Worm (Caenorhabditis elegans) whole organism, L2 larva: ENCODE results near the gene unc-103.

Source experiments
- C34F6.9 ChIP-seq: fragments of 150-350 bp; optimal IDR thresholded peaks from 2 replicates; lab custom pipeline; 2014; ENCODE audit warnings: missing biosample characterization, missing genetic modification characterization
- F13H6.1 ChIP-seq: sonication (generic microtip); optimal IDR thresholded peaks from 2 replicates; lab custom pipeline; 2016; ENCODE audit warnings: missing genetic modification characterization, missing compliant biosample characterization
- R02D3.7 ChIP-seq: fragments of 150-350 bp; optimal IDR thresholded peaks from 2 replicates; lab custom pipeline; 2014; ENCODE audit warnings: missing biosample characterization, missing genetic modification characterization
- Y55F3AM.14 ChIP-seq: fragments of 200-800 bp; sonication (Bioruptor generic); optimal IDR thresholded peaks from 2 replicates; lab custom pipeline; 2018; ENCODE audit warnings: mild to moderate bottlenecking, missing genetic modification characterization, missing compliant biosample characterization
- aly-2 ChIP-seq: fragments of 150-350 bp; optimal IDR thresholded peaks from 2 replicates; lab custom pipeline; 2014; ENCODE audit warnings: missing biosample characterization, missing genetic modification characterization
- ama-1 ChIP-seq: fragments of 150-350 bp; optimal IDR thresholded peaks from 2 replicates; lab custom pipeline; 2018; ENCODE audit warnings: inconsistent platforms
- ceh-16 ChIP-seq: fragments of 150-350 bp; optimal IDR thresholded peaks from 2 replicates; lab custom pipeline; 2014; ENCODE audit warnings: missing biosample characterization, missing genetic modification characterization
- crh-2 ChIP-seq: sonication (generic microtip); optimal IDR thresholded peaks from 2 replicates; lab custom pipeline; 2017; ENCODE audit warnings: missing biosample characterization, missing genetic modification characterization
- dmd-4 ChIP-seq: sonication (generic microtip); optimal IDR thresholded peaks from 2 replicates; lab custom pipeline; 2017; ENCODE audit warnings: missing biosample characterization, missing genetic modification characterization
- fos-1 ChIP-seq: fragments of 150-350 bp; optimal IDR thresholded peaks from 2 replicates; lab custom pipeline; 2014; ENCODE audit warnings: missing biosample characterization, missing genetic modification characterization
- gmeb-1 ChIP-seq: fragments of 150-350 bp; optimal IDR thresholded peaks from 2 replicates; lab custom pipeline; 2014; ENCODE audit warnings: missing biosample characterization, missing genetic modification characterization
- lin-11 ChIP-seq: fragments of 150-350 bp; sonication (generic microtip); optimal IDR thresholded peaks from 2 replicates; lab custom pipeline; 2014; ENCODE audit warnings: missing biosample characterization, missing genetic modification characterization, inconsistent platforms, mixed read lengths
- lin-13 ChIP-seq: fragments of 150-350 bp; optimal IDR thresholded peaks from 2 replicates; lab custom pipeline; 2014; ENCODE audit warnings: missing biosample characterization, missing genetic modification reagents, missing genetic modification characterization
- lsy-2 ChIP-seq, 2 experiments: fragments of 150-350 bp in 1 of 2; sonication (generic microtip) in 1 of 2; optimal IDR thresholded peaks; 2 replicates each; lab custom pipeline; 2014 to 2017; ENCODE audit warnings: missing biosample characterization in 2 of 2, missing genetic modification characterization in 2 of 2
- mab-5 ChIP-seq: fragments of 150-350 bp; optimal IDR thresholded peaks from 2 replicates; lab custom pipeline; 2014; ENCODE audit warnings: missing biosample characterization, missing genetic modification characterization
- mdl-1 ChIP-seq, 2 experiments: fragments of 150-350 bp in 1 of 2; sonication (generic microtip) in 1 of 2; optimal IDR thresholded peaks; 2 replicates each; lab custom pipeline; 2017; ENCODE audit warnings: missing biosample characterization in 2 of 2, missing genetic modification characterization in 2 of 2
- nhr-10 ChIP-seq: sonication (generic microtip); optimal IDR thresholded peaks from 2 replicates; lab custom pipeline; 2017; ENCODE audit warnings: missing biosample characterization, missing genetic modification characterization
- nhr-12 ChIP-seq: fragments of 150-350 bp; optimal IDR thresholded peaks from 2 replicates; lab custom pipeline; 2014; ENCODE audit warnings: missing biosample characterization, missing genetic modification characterization
- nhr-129 ChIP-seq: fragments of 150-350 bp; optimal IDR thresholded peaks from 2 replicates; lab custom pipeline; 2014; ENCODE audit warnings: missing biosample characterization, missing genetic modification characterization
- nhr-21 ChIP-seq: fragments of 150-350 bp; optimal IDR thresholded peaks from 2 replicates; lab custom pipeline; 2014; ENCODE audit warnings: missing biosample characterization, missing genetic modification characterization
- nhr-237 ChIP-seq: fragments of 150-350 bp; optimal IDR thresholded peaks from 2 replicates; lab custom pipeline; 2014; ENCODE audit warnings: missing biosample characterization, missing genetic modification characterization
- nhr-25 ChIP-seq: fragments of 150-350 bp; sonication (generic microtip); optimal IDR thresholded peaks from 3 replicates; lab custom pipeline; 2014; ENCODE audit warnings: missing biosample characterization, missing genetic modification characterization
- nhr-6 ChIP-seq: fragments of 150-350 bp; optimal IDR thresholded peaks from 2 replicates; lab custom pipeline; 2014; ENCODE audit warnings: missing biosample characterization, missing genetic modification characterization
- sem-4 ChIP-seq: fragments of 150-350 bp; optimal IDR thresholded peaks from 2 replicates; lab custom pipeline; 2014; ENCODE audit warnings: missing biosample characterization, missing genetic modification reagents, missing genetic modification characterization
- sma-3 ChIP-seq: sonication (generic microtip); optimal IDR thresholded peaks from 2 replicates; lab custom pipeline; 2016; ENCODE audit warnings: missing genetic modification reagents, missing genetic modification characterization, missing compliant biosample characterization
- sma-9 ChIP-seq, 2 experiments: fragments of 150-350 bp in 1 of 2; sonication (generic microtip) in 1 of 2; optimal IDR thresholded peaks; 2 replicates each; lab custom pipeline; 2014 to 2016; ENCODE audit warnings: missing genetic modification characterization in 2 of 2, mild to moderate bottlenecking in 1 of 2, missing biosample characterization in 1 of 2, missing compliant biosample characterization in 1 of 2, missing genetic modification reagents in 1 of 2, moderate library complexity in 1 of 2
- unc-55 ChIP-seq: fragments of 150-350 bp; sonication (generic microtip); optimal IDR thresholded peaks from 3 replicates; lab custom pipeline; 2014; ENCODE audit warnings: missing biosample characterization, missing genetic modification reagents, missing genetic modification characterization
- unc-62 ChIP-seq: fragments of 150-350 bp; optimal IDR thresholded peaks from 2 replicates; lab custom pipeline; 2014; ENCODE audit warnings: missing biosample characterization, missing genetic modification reagents, missing genetic modification characterization
- zag-1 ChIP-seq: fragments of 150-350 bp; optimal IDR thresholded peaks from 2 replicates; lab custom pipeline; 2014; ENCODE audit warnings: missing biosample characterization, missing genetic modification characterization
- ztf-4 ChIP-seq: fragments of 150-350 bp; optimal IDR thresholded peaks from 2 replicates; lab custom pipeline; 2014; ENCODE audit warnings: missing biosample characterization, missing genetic modification characterization

Gene unc-103

DNA sequence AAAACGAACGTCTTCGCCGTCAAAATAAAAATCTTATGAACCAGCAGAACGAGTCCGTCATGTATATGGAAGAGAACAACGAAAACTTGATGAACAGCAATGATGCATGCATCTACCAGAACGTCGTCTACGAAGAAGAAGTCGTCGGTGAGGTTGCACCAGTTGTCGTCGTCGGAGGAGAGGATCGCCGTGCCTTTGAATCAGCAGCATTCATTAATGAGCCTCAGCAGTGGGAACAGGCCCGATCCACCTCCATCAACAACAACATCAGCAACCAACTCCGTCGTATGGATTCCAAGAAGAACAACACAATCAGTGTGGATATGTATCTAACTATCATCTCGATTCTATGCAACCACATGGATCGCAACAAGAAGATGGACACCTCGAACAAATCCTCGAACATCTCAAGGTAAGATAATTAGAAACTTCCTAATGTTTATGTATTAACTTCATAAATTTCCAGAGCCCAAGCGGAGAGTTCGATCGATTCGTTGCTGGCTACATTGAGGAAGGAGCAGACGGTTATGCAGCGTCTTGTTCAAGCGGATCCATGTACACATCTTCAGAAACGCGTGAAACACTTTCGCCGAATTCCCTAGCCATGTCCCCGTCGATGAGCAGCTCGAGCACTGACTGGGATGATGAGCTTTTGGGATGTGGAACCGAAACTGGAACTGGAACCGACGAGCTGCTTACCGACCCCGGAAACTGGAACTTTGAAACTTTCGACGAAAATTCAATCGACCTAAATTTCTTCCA lies 79.3 kb downstream of the unc-103 start:
- no peak for TF ChIP-seq ceh-16 (tag; lab: Kevin White, UChicago)
- TF ChIP-seq lin-13 (GFP tag; lab: Kevin White, UChicago) = peak; percentile 19

DNA sequence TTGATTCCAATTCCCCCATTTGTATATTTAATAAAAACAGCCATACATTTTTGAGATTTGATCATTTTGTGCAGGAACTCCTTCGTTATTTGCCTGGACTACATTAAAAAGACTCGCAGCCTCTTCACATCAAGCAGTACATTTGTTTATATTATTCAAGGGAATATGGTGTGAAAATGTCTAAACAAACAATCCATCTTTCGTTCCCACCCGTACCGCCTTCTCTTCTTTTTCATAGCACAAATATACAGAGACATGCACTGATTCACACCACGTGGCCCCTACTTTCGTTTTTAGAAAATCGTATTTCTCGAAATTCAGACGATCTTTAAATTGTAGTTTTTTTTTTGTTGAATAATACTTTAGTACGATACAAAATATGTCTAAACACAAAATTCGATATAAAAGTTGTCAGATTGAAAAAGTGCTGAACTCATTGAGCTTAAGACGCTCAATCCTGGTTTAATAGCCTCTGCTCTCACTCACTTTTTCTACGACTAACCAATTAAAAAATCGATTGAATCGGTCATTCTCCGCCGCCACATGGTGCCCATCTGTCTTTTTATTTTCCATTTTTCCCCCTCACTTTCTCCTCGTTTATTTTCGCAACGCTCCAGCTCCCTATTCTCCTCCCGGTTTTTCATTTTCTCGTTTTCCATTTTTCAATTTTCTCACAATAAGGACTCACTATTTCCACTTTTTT lies 80.3 kb downstream of the unc-103 start:
- TF ChIP-seq nhr-6 (tag; lab: Kevin White, UChicago) (peak; percentile 28), lin-13 (GFP tag; lab: Kevin White, UChicago) (peak; percentile 68), C34F6.9 (tag; lab: Kevin White, UChicago) (no peak), nhr-129 (tag; lab: Kevin White, UChicago) (peak; percentile 56), ztf-4 (peak; percentile 88), fos-1 (peak; percentile 5), gmeb-1 (peak; percentile 50), Y55F3AM.14 (GFP tag; lab: Kevin White, UChicago) (peak; percentile 38), sma-3 (GFP tag; lab: Kevin White, UChicago) (peak; percentile 30), dmd-4 (tag; lab: Kevin White, UChicago) (no peak), mab-5 (tag; lab: Kevin White, UChicago) (no peak), F13H6.1 (peak; percentile 21), nhr-10 (tag; lab: Kevin White, UChicago) (no peak), nhr-21 (tag; lab: Kevin White, UChicago) (peak; percentile 82), sma-9 (GFP tag; optimal IDR thresholded peaks at IDR 0.05; lab: Kevin White, UChicago) (peak; percentile 40), sma-9 (tag; optimal IDR thresholded peaks at IDR 0.05; lab: Kevin White, UChicago) (no peak), crh-2 (tag; lab: Kevin White, UChicago) (peak; percentile 72), lsy-2 (tag; optimal IDR thresholded peaks at IDR 0.05; lab: Kevin White, UChicago) (peak; percentile 44 to 70), ama-1 (lab: Kevin White, UChicago) (peak; percentile 91), nhr-12 (no peak), nhr-25 (tag; lab: Kevin White, UChicago) (peak; percentile 38), unc-62 (no peak), zag-1 (peak; percentile 10), unc-55 (GFP tag; lab: Kevin White, UChicago) (peak; percentile 31)
- TF ChIP-seq, all 48 proteins: peak for 17

DNA sequence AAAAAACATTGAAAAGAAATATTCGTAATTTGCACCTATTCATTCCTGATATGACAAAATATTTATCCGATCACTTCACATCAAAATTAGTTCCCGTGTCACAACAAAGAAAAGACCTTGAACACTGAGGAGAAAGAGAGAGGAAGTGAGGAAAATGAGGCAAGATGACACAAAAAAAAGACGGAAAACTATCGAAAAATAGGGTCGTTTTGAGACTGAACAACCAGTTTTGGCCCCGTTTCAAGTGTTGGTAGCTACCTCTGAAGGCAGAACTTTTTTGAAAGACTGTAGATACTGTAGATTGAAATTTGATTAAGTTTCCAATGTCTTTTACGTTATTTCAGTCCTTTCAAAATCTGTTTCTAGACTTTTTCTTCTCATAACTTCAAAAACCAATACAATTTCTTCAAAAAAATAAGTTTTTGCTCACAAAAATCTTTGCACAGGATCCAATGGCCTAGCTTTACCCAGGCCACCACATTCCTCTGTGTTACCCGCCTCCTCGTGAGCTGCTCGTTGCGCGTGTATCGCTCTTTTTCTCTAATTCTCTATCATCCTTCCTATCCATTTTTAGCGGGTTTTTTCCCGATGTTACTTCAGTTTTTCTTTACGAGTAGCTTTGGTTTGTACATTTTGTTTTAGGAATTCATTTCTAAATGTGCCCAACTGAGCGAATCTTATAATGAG lies 81.3 kb downstream of the unc-103 start:
- TF ChIP-seq lsy-2 (tag; optimal IDR thresholded peaks at IDR 0.05; lab: Kevin White, UChicago) (peak; percentile 28 to 80), F13H6.1 (peak; percentile 22), lin-11 (tag; lab: Kevin White, UChicago) (peak; percentile 47), lin-13 (GFP tag; lab: Kevin White, UChicago) (peak; percentile 46), nhr-129 (tag; lab: Kevin White, UChicago) (peak; percentile 58), ama-1 (lab: Kevin White, UChicago) (peak; percentile 46), R02D3.7 (tag; lab: Kevin White, UChicago) (no peak), mab-5 (tag; lab: Kevin White, UChicago) (peak; percentile 44), aly-2 (no peak), nhr-21 (tag; lab: Kevin White, UChicago) (peak; percentile 22), sem-4 (tag; lab: Kevin White, UChicago) (no peak), sma-9 (GFP tag; optimal IDR thresholded peaks at IDR 0.05; lab: Kevin White, UChicago) (peak; percentile 60), sma-9 (tag; optimal IDR thresholded peaks at IDR 0.05; lab: Kevin White, UChicago) (no peak), unc-55 (GFP tag; lab: Kevin White, UChicago) (peak; percentile 88), crh-2 (tag; lab: Kevin White, UChicago) (peak; percentile 77), nhr-237 (tag; lab: Kevin White, UChicago) (no peak), fos-1 (peak; percentile 25), mdl-1 (tag; optimal IDR thresholded peaks at IDR 0.05; lab: Kevin White, UChicago) (peak; percentile 89 to 91), C34F6.9 (tag; lab: Kevin White, UChicago) (peak; percentile 89)
